Worm (Caenorhabditis elegans) whole organism, early embryonic: ENCODE data around the gene Y66D12A.3.

Experiments used
- B0310.2 ChIP-seq: sonication (generic microtip); optimal IDR thresholded peaks from 2 replicates; lab custom pipeline; 2016; ENCODE audit warnings: mild to moderate bottlenecking, missing genetic modification characterization, missing compliant biosample characterization
- F13C5.2 ChIP-seq: sonication (generic microtip); optimal IDR thresholded peaks from 2 replicates; lab custom pipeline; 2017; ENCODE audit warnings: mild to moderate bottlenecking, missing genetic modification characterization, inconsistent platforms, missing compliant biosample characterization
- aly-1 ChIP-seq: sonication (generic microtip); optimal IDR thresholded peaks from 2 replicates; lab custom pipeline; 2016; ENCODE audit warnings: missing genetic modification characterization, missing compliant biosample characterization
- ama-1 ChIP-seq: fragments of 150-350 bp; optimal IDR thresholded peaks from 2 replicates; lab custom pipeline; 2014
- ceh-13 ChIP-seq: fragments of 200-800 bp; sonication (Bioruptor generic); optimal IDR thresholded peaks from 2 replicates; lab custom pipeline; 2018; ENCODE audit warnings: mild to moderate bottlenecking, missing genetic modification characterization, missing compliant biosample characterization
- ceh-36 ChIP-seq: sonication (generic microtip); optimal IDR thresholded peaks from 2 replicates; lab custom pipeline; 2016; ENCODE audit warnings: missing genetic modification characterization, inconsistent platforms, missing compliant biosample characterization
- ets-7 ChIP-seq: sonication (generic microtip); optimal IDR thresholded peaks from 2 replicates; lab custom pipeline; 2016; ENCODE audit warnings: missing genotype, missing genetic modification characterization, missing compliant biosample characterization
- flt-1 ChIP-seq: fragments of 200-800 bp; sonication (Bioruptor generic); IDR thresholded peaks from 2 replicates; pipeline ENCODE4 v1.3.6; 2022; ENCODE audit warnings: missing genetic modification characterization, missing compliant biosample characterization
- hmbx-1 ChIP-seq: sonication (generic microtip); optimal IDR thresholded peaks from 2 replicates; lab custom pipeline; 2016; ENCODE audit warnings: mild to moderate bottlenecking, missing genetic modification characterization, missing compliant biosample characterization
- hmg-4 ChIP-seq: fragments of 200-800 bp; sonication (Bioruptor generic); optimal IDR thresholded peaks from 2 replicates; lab custom pipeline; 2018; ENCODE audit warnings: mild to moderate bottlenecking, missing genetic modification characterization, missing compliant biosample characterization
- hnd-1 ChIP-seq: sonication (generic microtip); optimal IDR thresholded peaks from 2 replicates; lab custom pipeline; 2016; ENCODE audit warnings: missing genetic modification characterization, missing compliant biosample characterization
- scrt-1 ChIP-seq: fragments of 200-800 bp; sonication (Bioruptor generic); IDR thresholded peaks from 2 replicates; pipeline ENCODE4 v1.3.6; 2022; ENCODE audit warnings: missing genetic modification characterization, missing compliant biosample characterization
- tbx-11 ChIP-seq: fragments of 200-800 bp; sonication (Bioruptor generic); IDR thresholded peaks from 2 replicates; pipeline ENCODE4 v1.3.6; 2022; ENCODE audit warnings: missing genetic modification characterization, missing compliant biosample characterization
- tra-4 ChIP-seq: sonication (generic microtip); optimal IDR thresholded peaks from 2 replicates; lab custom pipeline; 2017; ENCODE audit warnings: missing genetic modification characterization, missing compliant biosample characterization

ce11 chrIII:11611618-11612247 lies 22.7 kb downstream of the Y66D12A.3 start:
- TF ChIP-seq ets-7 (tag; lab: Kevin White, UChicago) (no peak), scrt-1 (no peak), ama-1 (lab: Kevin White, UChicago) (no peak), tra-4 (tag; lab: Kevin White, UChicago) (no peak), flt-1 (GFP tag; lab: Robert Waterston, UW) (no peak), ceh-36 (tag; lab: Kevin White, UChicago) (no peak), hnd-1 (no peak), hmg-4 (no peak), tbx-11 (GFP tag; lab: Robert Waterston, UW) (no peak), B0310.2 (tag; lab: Kevin White, UChicago) (no peak), F13C5.2 (tag; lab: Kevin White, UChicago) (no peak), hmbx-1 (tag; lab: Kevin White, UChicago) (no peak), aly-1 (no peak), ceh-13 (no peak)
